Worm (Caenorhabditis elegans) whole organism, mixed stage, embryonic: ENCODE data around the gene D1054.1.

Source experiments
- M03D4.4 ChIP-seq: sonication (generic microtip); optimal IDR thresholded peaks from 2 replicates; lab custom pipeline; 2017; ENCODE audit warnings: mild to moderate bottlenecking, missing genetic modification characterization, missing compliant biosample characterization
- bed-3 ChIP-seq: fragments of 200-800 bp; sonication (Bioruptor generic); optimal IDR thresholded peaks from 3 replicates; lab custom pipeline; 2018; ENCODE audit warnings: mild to moderate bottlenecking, missing genetic modification characterization, moderate library complexity, missing compliant biosample characterization
- blmp-1 ChIP-seq: fragments of 150-350 bp; optimal IDR thresholded peaks from 2 replicates; lab custom pipeline; 2014; ENCODE audit warnings: missing biosample characterization, missing genetic modification characterization
- ceh-39 ChIP-seq: fragments of 150-350 bp; optimal IDR thresholded peaks from 2 replicates; lab custom pipeline; 2014; ENCODE audit warnings: missing biosample characterization, missing genetic modification characterization
- ceh-43 ChIP-seq: fragments of 200-800 bp; sonication (Bioruptor generic); optimal IDR thresholded peaks from 2 replicates; lab custom pipeline; 2018; ENCODE audit warnings: mild to moderate bottlenecking, missing genetic modification characterization, moderate library complexity, missing compliant biosample characterization
- ceh-83 ChIP-seq: fragments of 200-800 bp; sonication (Bioruptor generic); optimal IDR thresholded peaks from 2 replicates; lab custom pipeline; 2018; ENCODE audit warnings: mild to moderate bottlenecking, missing genetic modification characterization, missing compliant biosample characterization
- ces-1 ChIP-seq: fragments of 150-350 bp; optimal IDR thresholded peaks from 2 replicates; lab custom pipeline; 2014; ENCODE audit warnings: missing biosample characterization, missing genetic modification reagents, missing genetic modification characterization
- cnd-1 ChIP-seq: fragments of 200-800 bp; sonication (Bioruptor generic); optimal IDR thresholded peaks from 2 replicates; lab custom pipeline; 2018; ENCODE audit warnings: mild to moderate bottlenecking, missing genetic modification characterization, missing compliant biosample characterization
- drap-1 ChIP-seq: fragments of 200-800 bp; sonication (Bioruptor generic); optimal IDR thresholded peaks from 3 replicates; lab custom pipeline; 2018; ENCODE audit warnings: mild to moderate bottlenecking, missing genetic modification characterization, missing compliant biosample characterization
- elt-3 ChIP-seq: fragments of 150-350 bp; optimal IDR thresholded peaks from 2 replicates; lab custom pipeline; 2014; ENCODE audit warnings: missing biosample characterization, missing genetic modification characterization
- flh-1 ChIP-seq: fragments of 200-800 bp; sonication (Bioruptor generic); optimal IDR thresholded peaks from 2 replicates; lab custom pipeline; 2018; ENCODE audit warnings: mild to moderate bottlenecking, missing genetic modification characterization, moderate library complexity, missing compliant biosample characterization
- ham-2 ChIP-seq: fragments of 200-800 bp; sonication (Bioruptor generic); optimal IDR thresholded peaks from 2 replicates; lab custom pipeline; 2018; ENCODE audit warnings: mild to moderate bottlenecking, missing genetic modification characterization, missing compliant biosample characterization
- hlh-1 ChIP-seq: fragments of 150-350 bp; optimal IDR thresholded peaks from 2 replicates; lab custom pipeline; 2014; ENCODE audit warnings: missing biosample characterization, missing genetic modification reagents, missing genetic modification characterization
- lin-13 ChIP-seq: fragments of 150-350 bp; optimal IDR thresholded peaks from 2 replicates; lab custom pipeline; 2014; ENCODE audit warnings: missing biosample characterization, missing genetic modification characterization
- lin-32 ChIP-seq: fragments of 200-800 bp; sonication (Bioruptor generic); optimal IDR thresholded peaks from 2 replicates; lab custom pipeline; 2018; ENCODE audit warnings: mild to moderate bottlenecking, missing genetic modification characterization, missing compliant biosample characterization
- lsy-2 ChIP-seq: fragments of 150-350 bp; optimal IDR thresholded peaks from 2 replicates; lab custom pipeline; 2014; ENCODE audit warnings: missing biosample characterization, missing genetic modification characterization
- mep-1 ChIP-seq: fragments of 150-350 bp; optimal IDR thresholded peaks from 2 replicates; lab custom pipeline; 2017; ENCODE audit warnings: missing biosample characterization, missing genetic modification reagents, missing genetic modification characterization, inconsistent platforms
- mls-2 ChIP-seq: sonication (generic microtip); optimal IDR thresholded peaks from 2 replicates; lab custom pipeline; 2016; ENCODE audit warnings: mild to moderate bottlenecking, missing genetic modification characterization, moderate library complexity, missing compliant biosample characterization
- nhr-12 ChIP-seq: fragments of 150-350 bp; optimal IDR thresholded peaks from 2 replicates; lab custom pipeline; 2014; ENCODE audit warnings: missing biosample characterization, missing genetic modification characterization
- nhr-2 ChIP-seq: fragments of 150-350 bp; optimal IDR thresholded peaks from 2 replicates; lab custom pipeline; 2014; ENCODE audit warnings: missing biosample characterization, missing genetic modification characterization
- nhr-237 ChIP-seq: fragments of 150-350 bp; optimal IDR thresholded peaks from 2 replicates; lab custom pipeline; 2014; ENCODE audit warnings: missing biosample characterization, missing genetic modification characterization
- nhr-28 ChIP-seq: fragments of 150-350 bp; optimal IDR thresholded peaks from 2 replicates; lab custom pipeline; 2014; ENCODE audit warnings: missing biosample characterization, missing genetic modification characterization
- nhr-76 ChIP-seq: sonication (generic microtip); optimal IDR thresholded peaks from 2 replicates; lab custom pipeline; 2017; ENCODE audit warnings: missing biosample characterization, missing genetic modification characterization
- pha-4 ChIP-seq: fragments of 150-350 bp; optimal IDR thresholded peaks from 2 replicates; lab custom pipeline; 2018; ENCODE audit warnings: missing biosample characterization, missing genetic modification reagents, missing genetic modification characterization
- sem-2 ChIP-seq: fragments of 200-800 bp; sonication (Bioruptor generic); optimal IDR thresholded peaks from 2 replicates; lab custom pipeline; 2018; ENCODE audit warnings: mild to moderate bottlenecking, missing genetic modification characterization, missing compliant biosample characterization
- snpc-4 ChIP-seq: fragments of 150-350 bp; optimal IDR thresholded peaks from 2 replicates; lab custom pipeline; 2014; ENCODE audit warnings: missing biosample characterization, missing genetic modification characterization
- sptf-1 ChIP-seq: sonication (generic microtip); optimal IDR thresholded peaks from 2 replicates; lab custom pipeline; 2017; ENCODE audit warnings: mild to moderate bottlenecking, missing genetic modification characterization, moderate library complexity, missing compliant biosample characterization
- tbx-8 ChIP-seq: fragments of 200-800 bp; sonication (Bioruptor generic); optimal IDR thresholded peaks from 2 replicates; lab custom pipeline; 2018; ENCODE audit warnings: mild to moderate bottlenecking, missing genetic modification characterization, moderate library complexity, missing compliant biosample characterization
- unc-120 ChIP-seq: sonication (generic microtip); optimal IDR thresholded peaks from 2 replicates; lab custom pipeline; 2017; ENCODE audit warnings: missing genetic modification characterization, missing compliant biosample characterization; ENCODE audit not compliant: poor library complexity, severe bottlenecking
- unc-39 ChIP-seq: fragments of 150-350 bp; optimal IDR thresholded peaks from 2 replicates; lab custom pipeline; 2014; ENCODE audit warnings: missing biosample characterization, missing genetic modification characterization
- unc-62 ChIP-seq: fragments of 150-350 bp; optimal IDR thresholded peaks from 2 replicates; lab custom pipeline; 2014; ENCODE audit warnings: missing biosample characterization, missing genetic modification reagents, missing genetic modification characterization
- zip-8 ChIP-seq: fragments of 150-350 bp; optimal IDR thresholded peaks from 2 replicates; lab custom pipeline; 2014; ENCODE audit warnings: missing biosample characterization, missing genetic modification characterization
- ztf-11 ChIP-seq: fragments of 150-350 bp; optimal IDR thresholded peaks from 2 replicates; lab custom pipeline; 2014; ENCODE audit warnings: missing biosample characterization, missing genetic modification characterization

D1054.1 gene

ce11 chrV:10794463-10794862 lies 24.4 kb upstream of the D1054.1 start:
- TF ChIP-seq ham-2 (no peak), unc-39 (tag; lab: Kevin White, UChicago) (no peak), elt-3 (tag; lab: Kevin White, UChicago) (no peak), ceh-83 (GFP tag; lab: Kevin White, UChicago) (no peak), lin-13 (tag; lab: Kevin White, UChicago) (no peak), ceh-43 (GFP tag; lab: Kevin White, UChicago) (no peak)
- TF ChIP-seq, all 35 proteins: peak for 0

ce11 chrV:10793498-10793897 lies 23.5 kb upstream of the D1054.1 start, which contains the start of gene ule-3:
ule-3 (plus strand) TSS chrV:10793798.
- TF ChIP-seq blmp-1 (tag; lab: Kevin White, UChicago) (no peak), nhr-28 (tag; lab: Kevin White, UChicago) (no peak), lin-13 (tag; lab: Kevin White, UChicago) (no peak), lin-32 (GFP tag; lab: Kevin White, UChicago) (no peak), nhr-76 (tag; lab: Kevin White, UChicago) (no peak), ces-1 (GFP tag; lab: Kevin White, UChicago) (no peak), elt-3 (tag; lab: Kevin White, UChicago) (no peak), drap-1 (GFP tag; lab: Kevin White, UChicago) (no peak), hlh-1 (no peak), nhr-12 (tag; lab: Kevin White, UChicago) (no peak), mls-2 (tag; lab: Kevin White, UChicago) (no peak), mep-1 (tag; lab: Kevin White, UChicago) (no peak), unc-62 (GFP tag; lab: Kevin White, UChicago) (no peak), bed-3 (GFP tag; lab: Kevin White, UChicago) (no peak), ham-2 (no peak), sptf-1 (tag; lab: Kevin White, UChicago) (no peak), unc-120 (no peak), nhr-237 (tag; lab: Kevin White, UChicago) (no peak), ceh-83 (GFP tag; lab: Kevin White, UChicago) (no peak), pha-4 (tag; lab: Kevin White, UChicago) (no peak)

ce11 chrV:10792775-10793174 lies 22.8 kb upstream of the D1054.1 start, which contains the start of gene D1054.10:
D1054.10 (minus strand) TSS chrV:10792875.
- no peak for TF ChIP-seq drap-1 (GFP tag; lab: Kevin White, UChicago)
- no peak for TF ChIP-seq nhr-12 (tag; lab: Kevin White, UChicago)
- TF ChIP-seq ceh-39: no peak
- no peak for TF ChIP-seq elt-3 (tag; lab: Kevin White, UChicago)
- no peak for TF ChIP-seq unc-39 (tag; lab: Kevin White, UChicago)
- TF ChIP-seq ham-2: no peak
- TF ChIP-seq ceh-83 (GFP tag; lab: Kevin White, UChicago): no peak
- no peak for TF ChIP-seq nhr-237 (tag; lab: Kevin White, UChicago)
- TF ChIP-seq flh-1: no peak
- TF ChIP-seq zip-8 (tag; lab: Kevin White, UChicago): no peak
- no peak for TF ChIP-seq snpc-4
- TF ChIP-seq ces-1 (GFP tag; lab: Kevin White, UChicago): no peak
- TF ChIP-seq sptf-1 (tag; lab: Kevin White, UChicago): no peak
- TF ChIP-seq, all 35 proteins: peak for 0

ce11 chrV:10790921-10791320 lies 20.9 kb upstream of the D1054.1 start, which contains the start of gene D1054.9:
D1054.9 (minus strand) TSS chrV:10791057.
- TF ChIP-seq ztf-11 (tag; lab: Kevin White, UChicago) (no peak), ceh-43 (GFP tag; lab: Kevin White, UChicago) (no peak), sem-2 (no peak), blmp-1 (tag; lab: Kevin White, UChicago) (no peak), snpc-4 (no peak), bed-3 (GFP tag; lab: Kevin White, UChicago) (no peak), lsy-2 (tag; lab: Kevin White, UChicago) (no peak), zip-8 (tag; lab: Kevin White, UChicago) (no peak), unc-62 (GFP tag; lab: Kevin White, UChicago) (no peak), nhr-2 (tag; lab: Kevin White, UChicago) (no peak), unc-39 (tag; lab: Kevin White, UChicago) (no peak), ceh-83 (GFP tag; lab: Kevin White, UChicago) (no peak), cnd-1 (no peak), hlh-1 (no peak), elt-3 (tag; lab: Kevin White, UChicago) (no peak), lin-13 (tag; lab: Kevin White, UChicago) (no peak), tbx-8 (GFP tag; lab: Kevin White, UChicago) (no peak), nhr-12 (tag; lab: Kevin White, UChicago) (no peak), M03D4.4 (tag; lab: Kevin White, UChicago) (no peak)
